Fruit fly (Drosophila melanogaster): ENCODE data around the gene spict.
A peak's percentile ranks its signal among the peaks of the same experiment; 100 is the strongest.

spict gene

DNA sequence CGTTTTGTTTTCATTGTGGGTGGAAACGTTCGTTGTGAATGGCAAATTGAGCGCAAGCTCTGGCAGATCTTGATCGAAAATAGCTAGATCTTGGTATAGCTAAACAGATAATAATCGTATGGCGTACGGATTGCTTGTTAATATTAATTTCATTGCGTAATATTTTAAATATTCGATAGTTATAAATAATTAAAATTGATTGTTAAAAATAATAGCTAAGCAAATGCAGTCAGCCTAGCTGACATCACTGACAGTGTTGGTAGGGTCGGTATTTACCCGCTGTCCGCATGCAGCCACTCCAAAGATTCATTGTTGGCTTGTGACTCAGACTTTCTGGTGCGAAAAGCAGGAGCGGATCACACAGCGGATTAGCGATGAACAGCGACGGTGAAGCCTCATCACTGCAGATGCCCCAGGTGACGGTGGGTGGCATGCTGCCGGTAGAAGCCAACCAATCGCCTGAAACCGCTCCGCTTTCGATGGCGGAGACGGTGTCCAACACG, at the start of gene spict, which contains the start of gene CG5776 (continued):
- TF ChIP-seq CG15514 (GFP tag; optimal IDR thresholded peaks at IDR 0.05) (peak; percentile 80), CG10321 (GFP tag; IDR thresholded peaks at IDR 0.05) (0 out of 2 replicates have a peak, but pooled peaks have one; percentile 34), bbx (GFP tag; IDR thresholded peaks at IDR 0.05; ENCODE audit: partially characterized antibody) (peak; percentile 35; the same call in 1 of the 2 replicates), slbo (GFP tag; IDR thresholded peaks at IDR 0.05) (peak; percentile 92), CG9609 (GFP tag; optimal IDR thresholded peaks at IDR 0.05) (peak; percentile 27), pb (GFP tag; optimal IDR thresholded peaks at IDR 0.05) (no peak), CG8944 (GFP tag; optimal IDR thresholded peaks at IDR 0.05) (peak; percentile 46), gt (GFP tag; IDR thresholded peaks at IDR 0.05) (0 out of 2 replicates have a peak, but pooled peaks have one; percentile 35), CG7928 (GFP tag; optimal IDR thresholded peaks at IDR 0.05) (peak; percentile 41), shn (GFP tag; optimal IDR thresholded peaks at IDR 0.05) (peak; percentile 15), fd3F (GFP tag; optimal IDR thresholded peaks at IDR 0.05) (peak; percentile 67), CG2120 (GFP tag; optimal IDR thresholded peaks at IDR 0.05) (peak; percentile 85), CG7556 (GFP tag; optimal IDR thresholded peaks at IDR 0.05) (peak; percentile 74), bowl (GFP tag; IDR thresholded peaks at IDR 0.05) (peak; percentile 37; the same call in 1 of the 2 replicates), Opbp (GFP tag; IDR thresholded peaks at IDR 0.05; ENCODE audit: partially characterized antibody) (no peak), CG10209 (GFP tag; optimal IDR thresholded peaks at IDR 0.05) (peak; percentile 77), H2.0 (GFP tag; IDR thresholded peaks at IDR 0.05) (peak; percentile 77), CG1603 (tag; optimal IDR thresholded peaks at IDR 0.05) (peak; percentile 87), Bgb (GFP tag; IDR thresholded peaks at IDR 0.05; ENCODE audit: partially characterized antibody) (peak; percentile 54), Lhr (GFP tag; optimal IDR thresholded peaks at IDR 0.05) (peak; percentile 80), Mrtf (GFP tag; IDR thresholded peaks at IDR 0.05) (peak; percentile 74; the same call in 2 of the 3 replicates), lbe (GFP tag; optimal IDR thresholded peaks at IDR 0.05) (peak; percentile 58), disco-r (GFP tag; optimal IDR thresholded peaks at IDR 0.05) (no peak), oc (tag; optimal IDR thresholded peaks at IDR 0.05) (peak; percentile 53), CG18011 (GFP tag; optimal IDR thresholded peaks at IDR 0.05) (peak; percentile 77), luna (GFP tag; optimal IDR thresholded peaks at IDR 0.05) (no peak), Dip3 (GFP tag; optimal IDR thresholded peaks at IDR 0.05) (peak; percentile 53), Doc2 (GFP tag; IDR thresholded peaks at IDR 0.05) (no peak), cg (GFP tag; optimal IDR thresholded peaks at IDR 0.05) (no peak), CG10366 (GFP tag; IDR thresholded peaks at IDR 0.05) (peak; percentile 83), pum (GFP tag; optimal IDR thresholded peaks at IDR 0.05) (peak; percentile 28), CG1602 (GFP tag; optimal IDR thresholded peaks at IDR 0.05) (peak; percentile 57)

DNA sequence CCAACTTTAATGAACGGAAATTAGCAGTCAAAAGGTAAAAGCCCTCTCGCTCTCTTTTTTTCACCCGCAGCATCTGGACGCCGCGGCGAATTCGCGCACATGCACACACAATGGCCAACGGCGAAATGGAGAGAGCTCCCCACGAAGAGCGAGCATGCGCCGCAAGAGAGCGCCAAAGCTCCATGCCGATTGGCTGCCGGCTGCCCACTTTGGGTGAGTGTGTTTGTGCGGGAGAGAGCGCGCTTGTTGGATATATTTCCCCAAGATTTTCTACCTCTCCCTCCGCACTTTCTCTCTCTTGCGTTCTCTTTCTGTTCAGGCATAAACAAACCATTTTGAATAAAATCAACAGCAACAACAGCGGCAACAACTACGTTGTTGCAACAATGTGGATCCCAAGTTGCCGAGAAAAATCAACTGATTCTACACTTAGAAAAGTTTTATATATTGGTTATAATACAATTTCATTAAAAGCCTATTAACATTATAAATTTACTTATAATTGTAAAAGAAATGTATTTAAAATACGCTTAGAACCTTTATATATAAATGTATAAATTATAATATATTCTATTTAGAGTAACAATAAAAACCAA, 48.7 kb upstream of the spict start:
- TF ChIP-seq Jarid2 (GFP tag; optimal IDR thresholded peaks at IDR 0.05), result peak; percentile 1
- TF ChIP-seq ewg (GFP tag; optimal IDR thresholded peaks at IDR 0.05), result peak; percentile 59
- peak in 1 of 3 experiments; percentile 1 for TF ChIP-seq lola (GFP tag; optimal IDR thresholded peaks at IDR 0.05)
- no peak for TF ChIP-seq h (optimal IDR thresholded peaks at IDR 0.05)
- TF ChIP-seq chm (GFP tag; IDR thresholded peaks at IDR 0.05), result peak; percentile 7; the same call in 1 of the 2 replicates
- no peak for TF ChIP-seq CG7963 (GFP tag; IDR thresholded peaks at IDR 0.05; ENCODE audit: partially characterized antibody)
- TF ChIP-seq Dek (tag; optimal IDR thresholded peaks at IDR 0.05), result no peak
- peak; percentile 87 for TF ChIP-seq cg (GFP tag; optimal IDR thresholded peaks at IDR 0.05)
- TF ChIP-seq CG18262 (tag; optimal IDR thresholded peaks at IDR 0.05), result peak; percentile 31
- TF ChIP-seq CG31441 (GFP tag; IDR thresholded peaks at IDR 0.05), result peak; percentile 40; the same call in 1 of the 2 replicates
- peak; percentile 40 for TF ChIP-seq sens (GFP tag)
- peak; percentile 38; the same call in 1 of the 4 replicates for TF ChIP-seq Dll (GFP tag; IDR thresholded peaks at IDR 0.05; ENCODE audit: partially characterized antibody)
- peak; percentile 23 for TF ChIP-seq CG7839 (tag; optimal IDR thresholded peaks at IDR 0.05)
- TF ChIP-seq sr (GFP tag; IDR thresholded peaks at IDR 0.05), result peak; percentile 82
- TF ChIP-seq Nf-YC (tag; optimal IDR thresholded peaks at IDR 0.05), result peak; percentile 98
- TF ChIP-seq CG14014 (GFP tag; IDR thresholded peaks at IDR 0.05), result no peak
- peak; percentile 20 for TF ChIP-seq oc (tag; optimal IDR thresholded peaks at IDR 0.05)
- TF ChIP-seq dmrt99B (tag; optimal IDR thresholded peaks at IDR 0.05), result peak; percentile 4
- peak; percentile 14 for TF ChIP-seq CG10979 (tag; optimal IDR thresholded peaks at IDR 0.05)
- TF ChIP-seq emc (GFP tag; optimal IDR thresholded peaks at IDR 0.05), result no peak
